Worm (Caenorhabditis elegans): Measurements from ENCODE around the gene ZK355.2.

DNA sequence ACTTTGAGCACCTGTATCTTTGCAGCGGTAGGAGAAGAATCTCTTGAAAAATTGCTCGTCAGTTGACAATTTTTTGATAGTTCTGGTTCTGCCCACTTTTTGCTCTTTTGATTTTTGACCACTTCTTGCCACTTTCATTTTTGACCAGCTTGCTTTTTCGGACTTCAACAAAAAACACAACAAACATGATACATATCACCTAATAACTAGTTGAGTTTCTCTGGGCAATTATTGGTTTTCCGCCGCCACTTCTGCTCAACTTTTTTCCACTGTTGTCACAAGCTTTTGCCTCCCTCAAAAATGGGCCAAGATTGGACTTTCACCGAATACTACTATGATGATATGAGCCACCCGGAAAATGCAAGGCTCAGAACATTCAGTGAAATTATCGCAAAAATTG is 34.6 kb downstream of the ZK355.2 start, which contains the start of gene srw-60:
- no peak for TF ChIP-seq jun-1 (tag; optimal IDR thresholded peaks at IDR 0.05)
- no peak for TF ChIP-seq unc-62 (GFP tag; optimal IDR thresholded peaks at IDR 0.05)
- no peak for TF ChIP-seq ceh-82 (tag; optimal IDR thresholded peaks at IDR 0.05)
- TF ChIP-seq ceh-9 (tag; optimal IDR thresholded peaks at IDR 0.05): no peak

Measured in whole organism, L3 larva.